Fruit fly (Drosophila melanogaster): ENCODE data around the gene cyc.

Gene cyc

DNA sequence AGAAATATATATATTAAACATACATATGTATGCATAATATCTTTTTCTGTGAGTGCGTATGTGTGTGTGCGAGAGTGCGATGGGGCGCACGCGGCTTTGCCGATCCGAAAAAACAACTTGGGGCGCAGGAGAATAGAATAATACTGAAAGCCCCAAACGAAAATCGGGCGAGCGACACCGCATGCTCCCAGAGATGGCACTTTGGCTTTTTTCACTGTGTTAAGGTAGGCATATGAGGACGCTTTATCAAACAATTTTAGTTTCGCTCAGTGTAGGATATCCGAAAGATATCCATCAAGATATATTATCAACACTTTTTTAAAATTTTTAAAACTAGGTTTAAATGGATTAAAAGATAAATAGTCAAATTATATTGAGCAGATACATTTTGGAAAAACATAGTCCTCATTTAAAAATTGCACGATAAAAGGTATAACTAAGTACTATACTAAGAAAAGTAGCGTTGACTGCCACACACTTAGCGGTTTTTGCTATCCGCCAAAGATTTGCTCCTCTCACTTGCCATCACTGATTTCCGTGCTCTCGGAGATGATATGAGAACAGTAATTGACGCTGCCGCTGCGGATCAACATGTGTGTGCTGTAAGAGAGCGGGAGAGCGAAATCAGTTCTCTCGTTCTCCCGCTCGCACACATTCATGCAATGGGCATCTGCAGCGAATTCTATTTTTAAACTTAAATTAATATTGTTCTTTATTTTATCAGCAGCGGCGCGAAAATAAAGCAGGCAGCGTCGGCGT lies 24.6 kb downstream of the cyc start (continued):
- no peak for TF ChIP-seq Lim3 (GFP tag; IDR thresholded peaks at IDR 0.05)
- peak; percentile 33; the same call in 1 of the 3 replicates for TF ChIP-seq Aef1 (GFP tag; IDR thresholded peaks at IDR 0.05)
- TF ChIP-seq ase (GFP tag; IDR thresholded peaks at IDR 0.05) = no peak
- TF ChIP-seq twi (tag; optimal IDR thresholded peaks at IDR 0.05) = peak; percentile 81
- TF ChIP-seq slp2 (GFP tag; optimal IDR thresholded peaks at IDR 0.05) = peak; percentile 38
- TF ChIP-seq btn (GFP tag; optimal IDR thresholded peaks at IDR 0.05) = no peak
- peak; percentile 46 for TF ChIP-seq CG10462 (GFP tag; optimal IDR thresholded peaks at IDR 0.05)
- peak; percentile 77 for TF ChIP-seq org-1 (GFP tag; optimal IDR thresholded peaks at IDR 0.05)
- peak; percentile 81 for TF ChIP-seq CG13775 (GFP tag; optimal IDR thresholded peaks at IDR 0.05)
- TF ChIP-seq CG5953 (GFP tag; IDR thresholded peaks at IDR 0.05) = no peak
- no peak for TF ChIP-seq H15 (GFP tag; IDR thresholded peaks at IDR 0.05)
- TF ChIP-seq CG17186 (GFP tag; optimal IDR thresholded peaks at IDR 0.05) = no peak
- no peak for TF ChIP-seq B-H1 (GFP tag; IDR thresholded peaks at IDR 0.05)
- TF ChIP-seq Dp (GFP tag; optimal IDR thresholded peaks at IDR 0.05) = no peak
- TF ChIP-seq bbx (GFP tag; IDR thresholded peaks at IDR 0.05; ENCODE audit: partially characterized antibody) = no peak
- no peak for TF ChIP-seq z (GFP tag; IDR thresholded peaks at IDR 0.05)
- peak; percentile 34 for TF ChIP-seq CG15601 (tag; optimal IDR thresholded peaks at IDR 0.05)
- TF ChIP-seq Fer1 (GFP tag; optimal IDR thresholded peaks at IDR 0.05) = peak; percentile 49
- peak; percentile 75 for TF ChIP-seq CG10209 (GFP tag; optimal IDR thresholded peaks at IDR 0.05)
- TF ChIP-seq Doc2 (GFP tag; IDR thresholded peaks at IDR 0.05) = no peak
- TF ChIP-seq sr (GFP tag; IDR thresholded peaks at IDR 0.05) = no peak
- TF ChIP-seq Hr3 (GFP tag; optimal IDR thresholded peaks at IDR 0.05) = peak; percentile 50
- TF ChIP-seq CG8765 (GFP tag; IDR thresholded peaks at IDR 0.05) = no peak
- TF ChIP-seq Atf6 (GFP tag; IDR thresholded peaks at IDR 0.05) = peak; percentile 69
- peak; percentile 59 for TF ChIP-seq HHEX (GFP tag; optimal IDR thresholded peaks at IDR 0.05)
- TF ChIP-seq bab2 (GFP tag; optimal IDR thresholded peaks at IDR 0.05) = peak; percentile 32
- TF ChIP-seq sc (optimal IDR thresholded peaks at IDR 0.05) = no peak
- TF ChIP-seq sc (GFP tag; optimal IDR thresholded peaks at IDR 0.05) = no peak
- no peak for TF ChIP-seq CG11093 (GFP tag; IDR thresholded peaks at IDR 0.05)
- TF ChIP-seq insv (GFP tag; optimal IDR thresholded peaks at IDR 0.05) = peak in 1 of 2 experiments; percentile 45
- no peak for TF ChIP-seq sens-2 (GFP tag; IDR thresholded peaks at IDR 0.05)
- no peak for TF ChIP-seq gt (GFP tag; IDR thresholded peaks at IDR 0.05)
- no peak for TF ChIP-seq Dll (GFP tag; IDR thresholded peaks at IDR 0.05; ENCODE audit: partially characterized antibody)
- peak; percentile 14 for TF ChIP-seq caup (GFP tag; optimal IDR thresholded peaks at IDR 0.05; ENCODE audit: severe bottlenecking)
- peak; percentile 46 for TF ChIP-seq CG15514 (GFP tag; optimal IDR thresholded peaks at IDR 0.05)
- no peak for TF ChIP-seq tll (GFP tag; optimal IDR thresholded peaks at IDR 0.05)
- peak; percentile 69 for TF ChIP-seq dm (GFP tag; optimal IDR thresholded peaks at IDR 0.05)
- peak; percentile 33 for TF ChIP-seq CG6254 (GFP tag; optimal IDR thresholded peaks at IDR 0.05)
- peak; percentile 13 for TF ChIP-seq Hmx (GFP tag; optimal IDR thresholded peaks at IDR 0.05)
- TF ChIP-seq kay (GFP tag; optimal IDR thresholded peaks at IDR 0.05) = peak; percentile 44
- peak; percentile 19 for TF ChIP-seq schlank (tag; optimal IDR thresholded peaks at IDR 0.05)
- TF ChIP-seq CG30431 (GFP tag; optimal IDR thresholded peaks at IDR 0.05) = peak; percentile 47
- peak; percentile 86 for TF ChIP-seq Med (GFP tag)
- TF ChIP-seq CG30020 (tag; optimal IDR thresholded peaks at IDR 0.05) = peak; percentile 37
- TF ChIP-seq sim (GFP tag; IDR thresholded peaks at IDR 0.05) = no peak
- peak; percentile 47 for TF ChIP-seq CG3847 (GFP tag; IDR thresholded peaks at IDR 0.05)
- TF ChIP-seq CG1603 (tag; optimal IDR thresholded peaks at IDR 0.05) = peak; percentile 15
- peak; percentile 79 for TF ChIP-seq cg (GFP tag; optimal IDR thresholded peaks at IDR 0.05)
- peak; percentile 75 for TF ChIP-seq Meics (GFP tag; optimal IDR thresholded peaks at IDR 0.05)
- TF ChIP-seq gfzf (GFP tag; optimal IDR thresholded peaks at IDR 0.05) = no peak
